Fruit fly (Drosophila melanogaster) whole organism, embryonic: Measurements from ENCODE around the gene Pex14.

Experiments
- Ada2b ChIP-seq: fragments of 200-800 bp; sonication (Bioruptor generic); IDR thresholded peaks from 2 replicates; pipeline ENCODE4 v1.3.6; 2022; ENCODE audit warnings: missing biosample characterization, missing genetic modification characterization
- C15 ChIP-seq: fragments of 200-800 bp; sonication (Bioruptor generic); IDR thresholded peaks from 3 replicates; pipeline ENCODE4 v1.3.6; 2022; ENCODE audit warnings: missing biosample characterization, missing genetic modification characterization
- CG10543 ChIP-seq: fragments of 200-800 bp; sonication (Bioruptor generic); optimal IDR thresholded peaks from 3 replicates; lab custom pipeline; 2017; ENCODE audit warnings: missing biosample characterization, mild to moderate bottlenecking, missing genetic modification characterization, moderate library complexity
- CG13287 ChIP-seq: fragments of 200-800 bp; sonication (Bioruptor generic); IDR thresholded peaks from 2 replicates; pipeline ENCODE4 v1.3.6; 2022; ENCODE audit warnings: missing biosample characterization, missing genetic modification characterization; ENCODE audit not compliant: partially characterized antibody
- CG14965 ChIP-seq: fragments of 200-800 bp; sonication (Bioruptor generic); optimal IDR thresholded peaks from 2 replicates; lab custom pipeline; 2016; ENCODE audit warnings: missing biosample characterization, missing genetic modification characterization, borderline replicate concordance
- CG15011 ChIP-seq: fragments of 200-800 bp; sonication (Bioruptor generic); optimal IDR thresholded peaks from 3 replicates; lab custom pipeline; 2018; ENCODE audit warnings: missing biosample characterization, mild to moderate bottlenecking, missing genetic modification characterization
- CG16813 ChIP-seq: fragments of 200-800 bp; sonication (Bioruptor generic); IDR thresholded peaks from 3 replicates; pipeline ENCODE4 v1.3.6; 2022; ENCODE audit warnings: missing biosample characterization, missing genetic modification characterization; ENCODE audit not compliant: partially characterized antibody
- CG17361 ChIP-seq: fragments of 200-800 bp; sonication (Bioruptor generic); IDR thresholded peaks from 3 replicates; pipeline ENCODE4 v1.3.6; 2022; ENCODE audit warnings: missing biosample characterization, missing genetic modification characterization
- CG18262 ChIP-seq: fragments of 200-800 bp; optimal IDR thresholded peaks from 3 replicates; lab custom pipeline; 2019; ENCODE audit warnings: missing biosample characterization, mild to moderate bottlenecking, missing genetic modification characterization, moderate library complexity
- CG18764 ChIP-seq: fragments of 200-800 bp; sonication (Bioruptor generic); optimal IDR thresholded peaks from 3 replicates; lab custom pipeline; 2016; ENCODE audit warnings: missing biosample characterization, missing genetic modification characterization
- CG32772 ChIP-seq: fragments of 200-800 bp; sonication (Bioruptor generic); IDR thresholded peaks from 2 replicates; pipeline ENCODE4 v1.3.6; 2022; ENCODE audit warnings: missing biosample characterization, missing genetic modification characterization
- CG42726 ChIP-seq: fragments of 200-800 bp; sonication (Bioruptor generic); IDR thresholded peaks from 2 replicates; pipeline ENCODE4 v1.3.6; 2022; ENCODE audit warnings: missing biosample characterization, missing genetic modification characterization; ENCODE audit not compliant: partially characterized antibody
- CG4404 ChIP-seq: fragments of 200-800 bp; sonication (Bioruptor generic); IDR thresholded peaks from 2 replicates; pipeline ENCODE4 v1.3.6; 2022; ENCODE audit warnings: missing biosample characterization, missing genetic modification characterization
- CG6272 ChIP-seq: fragments of 200-800 bp; sonication (Bioruptor generic); IDR thresholded peaks from 2 replicates; pipeline ENCODE4 v1.3.6; 2022; ENCODE audit warnings: missing biosample characterization, missing genetic modification characterization
- CG8765 ChIP-seq: fragments of 200-800 bp; sonication (Bioruptor generic); IDR thresholded peaks from 2 replicates; pipeline ENCODE4 v1.3.6; 2022; ENCODE audit warnings: missing biosample characterization, missing genetic modification characterization
- CG9817 ChIP-seq: fragments of 200-800 bp; sonication (Bioruptor generic); optimal IDR thresholded peaks from 2 replicates; lab custom pipeline; 2018; ENCODE audit warnings: missing biosample characterization, mild to moderate bottlenecking, missing genetic modification characterization, moderate library complexity
- Drgx ChIP-seq: fragments of 200-800 bp; sonication (Bioruptor generic); IDR thresholded peaks from 2 replicates; pipeline ENCODE4 v1.3.6; 2022; ENCODE audit warnings: missing biosample characterization, missing genetic modification characterization
- ERR ChIP-seq: fragments of 200-800 bp; sonication (Bioruptor generic); optimal IDR thresholded peaks from 2 replicates; lab custom pipeline; 2016; ENCODE audit warnings: missing biosample characterization, missing genetic modification characterization
- Fer1 ChIP-seq: fragments of 200-800 bp; sonication (Bioruptor generic); optimal IDR thresholded peaks from 2 replicates; lab custom pipeline; 2017; ENCODE audit warnings: missing biosample characterization, mild to moderate bottlenecking, missing genetic modification characterization
- H2.0 ChIP-seq: fragments of 200-800 bp; sonication (Bioruptor generic); IDR thresholded peaks from 2 replicates; pipeline ENCODE4 v1.3.6; 2022; ENCODE audit warnings: missing biosample characterization, missing genetic modification characterization
- Hand ChIP-seq: fragments of 200-800 bp; sonication (Bioruptor generic); optimal IDR thresholded peaks from 2 replicates; lab custom pipeline; 2017; ENCODE audit warnings: mild to moderate bottlenecking, missing biosample characterization, missing genetic modification reagents, missing genetic modification characterization
- Hey ChIP-seq: fragments of 200-800 bp; sonication (Bioruptor generic); optimal IDR thresholded peaks from 3 replicates; lab custom pipeline; 2018; ENCODE audit warnings: missing biosample characterization, mild to moderate bottlenecking, missing genetic modification characterization
- HmgZ ChIP-seq: fragments of 200-800 bp; sonication (Bioruptor generic); optimal IDR thresholded peaks from 2 replicates; lab custom pipeline; 2018; ENCODE audit warnings: missing biosample characterization, mild to moderate bottlenecking, missing genetic modification characterization
- Lhr ChIP-seq: fragments of 200-800 bp; sonication (Bioruptor generic); optimal IDR thresholded peaks from 3 replicates; lab custom pipeline; 2017; ENCODE audit warnings: mild to moderate bottlenecking, missing biosample characterization, missing genetic modification reagents, missing genetic modification characterization
- Med ChIP-seq: fragments of 200-800 bp; sonication (Bioruptor generic); peaks from one replicate; lab custom pipeline; 2016; ENCODE audit warnings: missing biosample characterization, missing genetic modification characterization, mild to moderate bottlenecking, inconsistent platforms, moderate library complexity
- NFAT ChIP-seq: fragments of 200-800 bp; sonication (Bioruptor generic); IDR thresholded peaks from 2 replicates; pipeline ENCODE4 v1.3.6; 2022; ENCODE audit warnings: missing biosample characterization, missing genetic modification characterization
- Nf-YB ChIP-seq: fragments of 200-800 bp; sonication (Bioruptor generic); optimal IDR thresholded peaks from 3 replicates; lab custom pipeline; 2019; ENCODE audit warnings: missing biosample characterization, mild to moderate bottlenecking, missing genetic modification characterization, moderate library complexity
- Six4 ChIP-seq: fragments of 200-800 bp; sonication (Bioruptor generic); optimal IDR thresholded peaks from 2 replicates; lab custom pipeline; 2016; ENCODE audit warnings: missing biosample characterization, missing genetic modification characterization
- Trl ChIP-seq, 3 experiments: fragments of >200 bp in 2 of 3; fragments of 200-800 bp in 1 of 3; sonication (Bioruptor generic) in 1 of 3; optimal IDR thresholded peaks; 2 replicates in 1 of 3; 3 replicates in 2 of 3; lab custom pipeline; 2016 to 2017; ENCODE audit warnings: missing biosample characterization in 1 of 3, missing genetic modification characterization in 1 of 3
- Usf ChIP-seq: fragments of 200-800 bp; sonication (Bioruptor generic); optimal IDR thresholded peaks from 2 replicates; lab custom pipeline; 2017; ENCODE audit warnings: missing genotype, missing biosample characterization, missing genetic modification characterization
- caup ChIP-seq: fragments of 200-800 bp; sonication (Bioruptor generic); optimal IDR thresholded peaks from 3 replicates; lab custom pipeline; 2017; ENCODE audit warnings: missing biosample characterization, mild to moderate bottlenecking, missing genetic modification characterization, moderate library complexity; ENCODE audit not compliant: severe bottlenecking
- corto ChIP-seq: fragments of 200-800 bp; sonication (Bioruptor generic); optimal IDR thresholded peaks from 2 replicates; lab custom pipeline; 2016; ENCODE audit warnings: missing biosample characterization, mild to moderate bottlenecking, missing genetic modification characterization, moderate library complexity
- croc ChIP-seq: fragments of 200-800 bp; sonication (Bioruptor generic); conservative IDR thresholded peaks from 3 replicates; pipeline ENCODE4 v1.3.6; 2022; ENCODE audit warnings: missing biosample characterization, missing genetic modification characterization
- disco-r ChIP-seq: fragments of 200-800 bp; sonication (Bioruptor generic); optimal IDR thresholded peaks from 2 replicates; lab custom pipeline; 2016; ENCODE audit warnings: missing biosample characterization, missing genetic modification characterization
- en ChIP-seq: fragments of 200-800 bp; sonication (Bioruptor generic); optimal IDR thresholded peaks from 2 replicates; lab custom pipeline; 2016; ENCODE audit warnings: missing biosample characterization, missing genetic modification characterization
- ewg ChIP-seq: fragments of 200-800 bp; sonication (Bioruptor generic); optimal IDR thresholded peaks from 3 replicates; lab custom pipeline; 2017; ENCODE audit warnings: mild to moderate bottlenecking, missing biosample characterization, missing genetic modification reagents, missing genetic modification characterization
- ftz-f1 ChIP-seq: fragments of 200-800 bp; sonication (Bioruptor generic); optimal IDR thresholded peaks from 2 replicates; lab custom pipeline; 2016; ENCODE audit warnings: missing biosample characterization, missing genetic modification characterization
- gem ChIP-seq: fragments of 200-800 bp; sonication (Bioruptor generic); optimal IDR thresholded peaks from 2 replicates; lab custom pipeline; 2019; ENCODE audit warnings: missing biosample characterization, mild to moderate bottlenecking, missing genetic modification characterization, moderate library complexity
- h ChIP-seq: fragments of >200 bp; optimal IDR thresholded peaks from 2 replicates; lab custom pipeline; 2017
- pfk ChIP-seq: fragments of 200-800 bp; sonication (Bioruptor generic); optimal IDR thresholded peaks from 2 replicates; lab custom pipeline; 2018; ENCODE audit warnings: missing biosample characterization, mild to moderate bottlenecking, missing genetic modification characterization, moderate library complexity
- ranshi ChIP-seq: fragments of 200-800 bp; sonication (Bioruptor generic); IDR thresholded peaks from 2 replicates; pipeline ENCODE4 v1.3.6; 2022; ENCODE audit warnings: missing biosample characterization, missing genetic modification characterization
- sqz ChIP-seq: fragments of 200-800 bp; sonication (Bioruptor generic); optimal IDR thresholded peaks from 3 replicates; lab custom pipeline; 2018; ENCODE audit warnings: missing biosample characterization, mild to moderate bottlenecking, missing genetic modification characterization
- tll ChIP-seq, 2 experiments: fragments of 200-800 bp in 1 of 2; fragments of >200 bp in 1 of 2; sonication (Bioruptor generic) in 1 of 2; optimal IDR thresholded peaks; 2 replicates each; lab custom pipeline; 2017 to 2019; ENCODE audit warnings: missing biosample characterization in 2 of 2, missing genetic modification characterization in 2 of 2, mild to moderate bottlenecking in 1 of 2, moderate library complexity in 1 of 2
- tna ChIP-seq: fragments of 200-800 bp; sonication (Bioruptor generic); IDR thresholded peaks from 2 replicates; pipeline ENCODE4 v1.3.6; 2022; ENCODE audit warnings: missing biosample characterization, missing genetic modification characterization; ENCODE audit not compliant: partially characterized antibody
- toy ChIP-seq: fragments of 200-800 bp; sonication (Bioruptor generic); IDR thresholded peaks from 2 replicates; pipeline ENCODE4 v1.3.6; 2022; ENCODE audit warnings: missing biosample characterization, missing genetic modification characterization
- unc-4 ChIP-seq: fragments of 200-800 bp; sonication (Bioruptor generic); IDR thresholded peaks from 2 replicates; pipeline ENCODE4 v1.3.6; 2022; ENCODE audit warnings: missing biosample characterization, missing genetic modification characterization; ENCODE audit not compliant: partially characterized antibody
- unpg ChIP-seq: fragments of 200-800 bp; sonication (Bioruptor generic); optimal IDR thresholded peaks from 3 replicates; lab custom pipeline; 2018; ENCODE audit warnings: missing biosample characterization, mild to moderate bottlenecking, missing genetic modification characterization, moderate library complexity
- vfl ChIP-seq: fragments of 200-800 bp; sonication (Bioruptor generic); optimal IDR thresholded peaks from 2 replicates; lab custom pipeline; 2016; ENCODE audit warnings: missing biosample characterization, missing genetic modification characterization

Gene Pex14

dm6 chr3L:20730323-20731238 is 48.0 kb upstream of the Pex14 start, which contains the start of gene CG13252 (continued):
- TF ChIP-seq gem (tag; lab: Kevin White, UChicago) (peak; percentile 11), vfl (GFP tag; lab: Kevin White, UChicago) (no peak), C15 (GFP tag; lab: Robert Waterston, UW) (no peak), CG16813 (GFP tag; lab: Robert Waterston, UW) (no peak), Ada2b (GFP tag; lab: Robert Waterston, UW) (no peak), CG42726 (GFP tag; lab: Robert Waterston, UW) (no peak), pfk (GFP tag; lab: Kevin White, UChicago) (no peak), CG15011 (GFP tag; lab: Kevin White, UChicago) (no peak), disco-r (GFP tag; lab: Kevin White, UChicago) (no peak), unc-4 (GFP tag; lab: Robert Waterston, UW) (no peak), CG9817 (tag; lab: Kevin White, UChicago) (peak; percentile 4), Fer1 (GFP tag; lab: Kevin White, UChicago) (peak; percentile 4), Six4 (GFP tag; lab: Kevin White, UChicago) (no peak), Med (GFP tag; lab: Kevin White, UChicago) (peak; percentile 85), CG13287 (GFP tag; lab: Robert Waterston, UW) (peak; percentile 60), H2.0 (GFP tag; lab: Robert Waterston, UW) (no peak), Drgx (GFP tag; lab: Robert Waterston, UW) (no peak), ewg (GFP tag; lab: Kevin White, UChicago) (no peak), Hand (GFP tag; lab: Kevin White, UChicago) (no peak), tll (GFP tag; optimal IDR thresholded peaks at IDR 0.05; lab: Kevin White, UChicago) (no peak), CG32772 (GFP tag; lab: Robert Waterston, UW) (no peak), CG10543 (GFP tag; lab: Kevin White, UChicago) (peak; percentile 44), Lhr (GFP tag; lab: Kevin White, UChicago) (no peak), croc (no peak), Usf (no peak), unpg (no peak), CG14965 (GFP tag; lab: Kevin White, UChicago) (no peak), CG6272 (no peak), CG18764 (GFP tag; lab: Kevin White, UChicago) (no peak), Trl (optimal IDR thresholded peaks at IDR 0.05; lab: Kevin White, UChicago) (peak; percentile 90 to 98), Trl (GFP tag; optimal IDR thresholded peaks at IDR 0.05; lab: Kevin White, UChicago) (peak; percentile 2), CG17361 (GFP tag; lab: Robert Waterston, UW) (0 out of 3 replicates have a peak, but pooled peaks have one; percentile 16), Hey (peak; percentile 52), en (GFP tag; lab: Kevin White, UChicago) (no peak), HmgZ (tag; lab: Kevin White, UChicago) (peak; percentile 34), toy (GFP tag; lab: Robert Waterston, UW) (no peak), ftz-f1 (GFP tag; lab: Kevin White, UChicago) (no peak), ranshi (GFP tag; lab: Robert Waterston, UW) (0 out of 2 replicates have a peak, but pooled peaks have one; percentile 12), CG18262 (tag; lab: Kevin White, UChicago) (no peak), NFAT (GFP tag; lab: Robert Waterston, UW) (no peak), CG8765 (GFP tag; lab: Robert Waterston, UW) (no peak), corto (GFP tag; lab: Kevin White, UChicago) (no peak), sqz (GFP tag; lab: Kevin White, UChicago) (peak; percentile 51), Nf-YB (GFP tag; lab: Kevin White, UChicago) (no peak), h (lab: Kevin White, UChicago) (no peak), caup (GFP tag; lab: Kevin White, UChicago) (peak; percentile 55), CG4404 (GFP tag; lab: Robert Waterston, UW) (no peak), ERR (GFP tag; lab: Kevin White, UChicago) (no peak), tna (no peak; the same call in 1 of the 2 replicates)
